Worm (Caenorhabditis elegans): Measurements from ENCODE around the gene ech-5.
A peak's percentile ranks its signal among the peaks of the same experiment; 100 is the strongest.

ech-5 gene

ce11 chrIV:796521-797073 lies at the start of gene ech-5, which contains the start of gene F56B3.11:
Gene ech-5 (plus strand): TSS chrIV:797023.
Gene F56B3.11 (minus strand): TSS chrIV:796571.
- TF ChIP-seq ets-4 (tag; optimal IDR thresholded peaks at IDR 0.05) (peak; percentile 86), ama-1 (optimal IDR thresholded peaks at IDR 0.05) (no peak), pag-3 (tag; optimal IDR thresholded peaks at IDR 0.05; ENCODE audit: borderline replicate concordance) (peak; percentile 22), fax-1 (tag; optimal IDR thresholded peaks at IDR 0.05) (peak; percentile 93), pha-2 (tag; optimal IDR thresholded peaks at IDR 0.05) (peak; percentile 72), sdc-2 (tag; optimal IDR thresholded peaks at IDR 0.05) (no peak), ceh-30 (tag; optimal IDR thresholded peaks at IDR 0.05) (no peak), eyg-1 (tag; optimal IDR thresholded peaks at IDR 0.05) (no peak), C08G9.2 (tag; optimal IDR thresholded peaks at IDR 0.05) (peak; percentile 85), nfya-1 (tag; optimal IDR thresholded peaks at IDR 0.05) (peak; percentile 7), F13H6.1 (tag; optimal IDR thresholded peaks at IDR 0.05) (peak; percentile 68), tbx-2 (tag; optimal IDR thresholded peaks at IDR 0.05) (peak; percentile 93), ceh-24 (tag; optimal IDR thresholded peaks at IDR 0.05) (peak; percentile 23), ceh-2 (tag; optimal IDR thresholded peaks at IDR 0.05) (peak; percentile 88), mec-3 (tag; optimal IDR thresholded peaks at IDR 0.05; ENCODE audit: borderline replicate concordance) (peak; percentile 59), elt-4 (tag; optimal IDR thresholded peaks at IDR 0.05) (no peak), hlh-15 (tag; optimal IDR thresholded peaks at IDR 0.05) (peak; percentile 65), hlh-30 (tag; optimal IDR thresholded peaks at IDR 0.05; ENCODE audit: insufficient read depth) (no peak), lim-6 (tag; optimal IDR thresholded peaks at IDR 0.05) (peak; percentile 86), ceh-34 (tag; optimal IDR thresholded peaks at IDR 0.05) (peak; percentile 75), zip-5 (tag; optimal IDR thresholded peaks at IDR 0.05) (peak; percentile 96), ahr-1 (tag; optimal IDR thresholded peaks at IDR 0.05) (peak; percentile 85), che-1 (tag; optimal IDR thresholded peaks at IDR 0.05) (peak; percentile 23), npax-4 (tag; optimal IDR thresholded peaks at IDR 0.05) (peak; percentile 36), C38D4.7 (GFP tag; optimal IDR thresholded peaks at IDR 0.05) (peak; percentile 49), ceh-6 (GFP tag; optimal IDR thresholded peaks at IDR 0.05) (no peak), rnt-1 (tag; optimal IDR thresholded peaks at IDR 0.05) (peak; percentile 83), hlh-8 (tag; optimal IDR thresholded peaks at IDR 0.05) (peak; percentile 94), ceh-9 (tag; optimal IDR thresholded peaks at IDR 0.05) (no peak), ceh-31 (tag; optimal IDR thresholded peaks at IDR 0.05) (peak; percentile 94), unc-42 (tag; optimal IDR thresholded peaks at IDR 0.05) (peak; percentile 87), ceh-19 (GFP tag; optimal IDR thresholded peaks at IDR 0.05) (peak; percentile 78), unc-3 (GFP tag; conservative IDR thresholded peaks at IDR 0.05) (no peak), unc-3 (tag; optimal IDR thresholded peaks at IDR 0.05) (peak; percentile 75), ref-2 (tag; optimal IDR thresholded peaks at IDR 0.05) (peak; percentile 93), pha-4 (tag; optimal IDR thresholded peaks at IDR 0.05) (no peak), ceh-18 (tag; optimal IDR thresholded peaks at IDR 0.05) (peak; percentile 13), sox-4 (tag; optimal IDR thresholded peaks at IDR 0.05) (no peak), hlh-6 (tag; optimal IDR thresholded peaks at IDR 0.05) (no peak), pqm-1 (tag; optimal IDR thresholded peaks at IDR 0.05) (peak; percentile 76), ceh-45 (GFP tag; IDR thresholded peaks at IDR 0.05) (no peak), elt-2 (tag; optimal IDR thresholded peaks at IDR 0.05) (peak; percentile 91), fkh-6 (tag; optimal IDR thresholded peaks at IDR 0.05) (peak; percentile 61), ztf-16 (tag; optimal IDR thresholded peaks at IDR 0.05) (peak; percentile 60), unc-86 (tag; optimal IDR thresholded peaks at IDR 0.05) (peak; percentile 63), ttx-3 (tag; optimal IDR thresholded peaks at IDR 0.05) (peak; percentile 78), ceh-14 (tag; optimal IDR thresholded peaks at IDR 0.05) (peak; percentile 93), madf-2 (tag; optimal IDR thresholded peaks at IDR 0.05) (no peak), tbx-7 (tag; optimal IDR thresholded peaks at IDR 0.05) (peak; percentile 78), gmeb-2 (tag; optimal IDR thresholded peaks at IDR 0.05) (peak; percentile 0)

Measured in whole organism, late embryonic.